Fruit fly (Drosophila melanogaster) whole organism, embryonic: Measurements from ENCODE around the gene Zw.

Experiments
- CG10267 ChIP-seq: fragments of 200-800 bp; sonication (Bioruptor generic); optimal IDR thresholded peaks from 2 replicates; lab custom pipeline; 2018; ENCODE audit warnings: missing biosample characterization, mild to moderate bottlenecking, missing genetic modification characterization, moderate library complexity
- CG11085 ChIP-seq: fragments of 200-800 bp; sonication (Bioruptor generic); IDR thresholded peaks from 2 replicates; pipeline ENCODE4 v1.3.6; 2022; ENCODE audit warnings: missing biosample characterization, missing genetic modification characterization
- CG12659 ChIP-seq: fragments of 200-800 bp; sonication (Bioruptor generic); optimal IDR thresholded peaks from 3 replicates; lab custom pipeline; 2017; ENCODE audit warnings: mild to moderate bottlenecking, missing biosample characterization, missing genetic modification reagents, missing genetic modification characterization
- CG15269 ChIP-seq: fragments of 200-800 bp; sonication (Bioruptor generic); optimal IDR thresholded peaks from 2 replicates; lab custom pipeline; 2018; ENCODE audit warnings: missing biosample characterization, mild to moderate bottlenecking, missing genetic modification characterization, moderate library complexity
- CG15601 ChIP-seq: fragments of 200-800 bp; sonication (Bioruptor generic); optimal IDR thresholded peaks from 3 replicates; lab custom pipeline; 2019; ENCODE audit warnings: missing biosample characterization, mild to moderate bottlenecking, missing genetic modification characterization, moderate library complexity
- CG17829 ChIP-seq: fragments of 200-800 bp; optimal IDR thresholded peaks from 2 replicates; lab custom pipeline; 2019; ENCODE audit warnings: missing biosample characterization, mild to moderate bottlenecking, missing genetic modification characterization, moderate library complexity
- CG2712 ChIP-seq: fragments of 200-800 bp; optimal IDR thresholded peaks from 3 replicates; lab custom pipeline; 2019; ENCODE audit warnings: missing biosample characterization, mild to moderate bottlenecking, missing genetic modification characterization, moderate library complexity
- CG2875 ChIP-seq: fragments of 200-800 bp; sonication (Bioruptor generic); optimal IDR thresholded peaks from 2 replicates; lab custom pipeline; 2017; ENCODE audit warnings: missing biosample characterization, mild to moderate bottlenecking, missing genetic modification characterization, missing genetic modification reagents
- CG34376 ChIP-seq: fragments of 200-800 bp; sonication (Bioruptor generic); optimal IDR thresholded peaks from 2 replicates; lab custom pipeline; 2018; ENCODE audit warnings: missing biosample characterization, mild to moderate bottlenecking, missing genetic modification characterization
- CG3726 ChIP-seq: fragments of 200-800 bp; sonication (Bioruptor generic); IDR thresholded peaks from 3 replicates; pipeline ENCODE4, ENCODE4 v1.3.6; 2022; ENCODE audit warnings: missing biosample characterization, missing genetic modification characterization
- CG4328 ChIP-seq: fragments of 200-800 bp; sonication (Bioruptor generic); optimal IDR thresholded peaks from 3 replicates; lab custom pipeline; 2017; ENCODE audit warnings: missing biosample characterization, missing genetic modification reagents, missing genetic modification characterization
- CG6175 ChIP-seq: fragments of 200-800 bp; sonication (Bioruptor generic); IDR thresholded peaks from 3 replicates; pipeline ENCODE4 v1.3.6; 2022; ENCODE audit warnings: missing biosample characterization, missing genetic modification characterization
- CG9727 ChIP-seq: fragments of 200-800 bp; sonication (Bioruptor generic); optimal IDR thresholded peaks from 3 replicates; lab custom pipeline; 2017; ENCODE audit warnings: missing biosample characterization, mild to moderate bottlenecking, missing genetic modification characterization
- CG9817 ChIP-seq: fragments of 200-800 bp; sonication (Bioruptor generic); optimal IDR thresholded peaks from 2 replicates; lab custom pipeline; 2018; ENCODE audit warnings: missing biosample characterization, mild to moderate bottlenecking, missing genetic modification characterization, moderate library complexity
- D ChIP-seq, 2 experiments: fragments of 200-800 bp in 1 of 2; fragments of >200 bp in 1 of 2; sonication (Bioruptor generic) in 1 of 2; optimal IDR thresholded peaks; 2 replicates in 1 of 2; 3 replicates in 1 of 2; lab custom pipeline; 2017; ENCODE audit warnings: mild to moderate bottlenecking in 1 of 2, missing biosample characterization in 1 of 2, missing genetic modification characterization in 1 of 2, missing genetic modification reagents in 1 of 2
- Dad ChIP-seq: fragments of 200-800 bp; sonication (Bioruptor generic); optimal IDR thresholded peaks from 3 replicates; lab custom pipeline; 2016; ENCODE audit warnings: missing biosample characterization, missing genetic modification characterization
- Ets65A ChIP-seq: fragments of 200-800 bp; sonication (Bioruptor generic); peaks from one replicate; lab custom pipeline; 2016; ENCODE audit warnings: missing biosample characterization, missing genetic modification characterization
- HLH3B ChIP-seq: fragments of 200-800 bp; sonication (Bioruptor generic); IDR thresholded peaks from 2 replicates; pipeline ENCODE4 v1.3.6; 2022; ENCODE audit warnings: missing biosample characterization, missing genetic modification characterization
- MESR4 ChIP-seq: fragments of 200-800 bp; sonication (Bioruptor generic); optimal IDR thresholded peaks from 2 replicates; lab custom pipeline; 2018; ENCODE audit warnings: missing biosample characterization, mild to moderate bottlenecking, missing genetic modification characterization, moderate library complexity
- Max ChIP-seq: fragments of 200-800 bp; sonication (Bioruptor generic); optimal IDR thresholded peaks from 2 replicates; lab custom pipeline; 2016; ENCODE audit warnings: missing biosample characterization, mild to moderate bottlenecking, missing genetic modification characterization
- Mes4 ChIP-seq: fragments of 200-800 bp; sonication (Bioruptor generic); optimal IDR thresholded peaks from 2 replicates; lab custom pipeline; 2016; ENCODE audit warnings: missing biosample characterization, missing genetic modification characterization
- NC2β ChIP-seq: fragments of 200-800 bp; sonication (Bioruptor generic); optimal IDR thresholded peaks from 2 replicates; lab custom pipeline; 2016; ENCODE audit warnings: missing biosample characterization, missing genetic modification characterization
- NFAT ChIP-seq: fragments of 200-800 bp; sonication (Bioruptor generic); IDR thresholded peaks from 2 replicates; pipeline ENCODE4 v1.3.6; 2022; ENCODE audit warnings: missing biosample characterization, missing genetic modification characterization
- Opbp ChIP-seq: fragments of 200-800 bp; sonication (Bioruptor generic); IDR thresholded peaks from 3 replicates; pipeline ENCODE4 v1.3.6; 2022; ENCODE audit warnings: missing biosample characterization, missing genetic modification characterization; ENCODE audit not compliant: partially characterized antibody
- Rx ChIP-seq: fragments of 200-800 bp; sonication (Bioruptor generic); IDR thresholded peaks from 2 replicates; pipeline ENCODE4 v1.3.6; 2022; ENCODE audit warnings: missing biosample characterization, missing genetic modification characterization
- Sox102F ChIP-seq: fragments of 200-800 bp; sonication (Bioruptor generic); optimal IDR thresholded peaks from 2 replicates; lab custom pipeline; 2018; ENCODE audit warnings: missing biosample characterization, mild to moderate bottlenecking, missing genetic modification characterization, moderate library complexity
- Trl ChIP-seq, 3 experiments: fragments of >200 bp in 2 of 3; fragments of 200-800 bp in 1 of 3; sonication (Bioruptor generic) in 1 of 3; optimal IDR thresholded peaks; 2 replicates in 1 of 3; 3 replicates in 2 of 3; lab custom pipeline; 2016 to 2017; ENCODE audit warnings: missing biosample characterization in 1 of 3, missing genetic modification characterization in 1 of 3
- Vsx1 ChIP-seq: fragments of 200-800 bp; sonication (Bioruptor generic); optimal IDR thresholded peaks from 2 replicates; lab custom pipeline; 2017; ENCODE audit warnings: missing biosample characterization, mild to moderate bottlenecking, missing genetic modification characterization, missing genetic modification reagents
- al ChIP-seq: fragments of 200-800 bp; sonication (Bioruptor generic); IDR thresholded peaks from 2 replicates; pipeline ENCODE4 v1.3.6; 2022; ENCODE audit warnings: missing biosample characterization, missing genetic modification characterization
- cad ChIP-seq: fragments of >200 bp; optimal IDR thresholded peaks from 2 replicates; lab custom pipeline; 2017; ENCODE audit warnings: missing biosample characterization, missing genetic modification characterization
- cato ChIP-seq: fragments of 200-800 bp; sonication (Bioruptor generic); optimal IDR thresholded peaks from 2 replicates; lab custom pipeline; 2016; ENCODE audit warnings: missing biosample characterization, missing genetic modification characterization, borderline replicate concordance
- cwo ChIP-seq: fragments of 200-800 bp; sonication (Bioruptor generic); optimal IDR thresholded peaks from 3 replicates; lab custom pipeline; 2017; ENCODE audit warnings: missing biosample characterization, missing genetic modification characterization, mild to moderate bottlenecking, moderate library complexity, missing genetic modification reagents
- danr ChIP-seq: fragments of 200-800 bp; sonication (Bioruptor generic); IDR thresholded peaks from 2 replicates; pipeline ENCODE4 v1.3.6; 2022; ENCODE audit warnings: missing biosample characterization, missing genetic modification characterization
- dati ChIP-seq: fragments of 200-800 bp; sonication (Bioruptor generic); IDR thresholded peaks from 2 replicates; pipeline ENCODE4 v1.3.6; 2022; ENCODE audit warnings: missing biosample characterization, missing genetic modification characterization
- dysf ChIP-seq: fragments of 200-800 bp; sonication (Bioruptor generic); IDR thresholded peaks from 3 replicates; pipeline ENCODE4 v1.3.6; 2022; ENCODE audit warnings: missing biosample characterization, missing genetic modification characterization
- en ChIP-seq: fragments of 200-800 bp; sonication (Bioruptor generic); optimal IDR thresholded peaks from 2 replicates; lab custom pipeline; 2016; ENCODE audit warnings: missing biosample characterization, missing genetic modification characterization
- fd96Cb ChIP-seq: fragments of 200-800 bp; sonication (Bioruptor generic); optimal IDR thresholded peaks from 2 replicates; lab custom pipeline; 2018; ENCODE audit warnings: missing biosample characterization, mild to moderate bottlenecking, missing genetic modification characterization, moderate library complexity
- gfzf ChIP-seq: fragments of 200-800 bp; sonication (Bioruptor generic); optimal IDR thresholded peaks from 2 replicates; lab custom pipeline; 2016; ENCODE audit warnings: missing biosample characterization, mild to moderate bottlenecking, missing genetic modification characterization, moderate library complexity
- gro ChIP-seq: fragments of 200-800 bp; sonication (Bioruptor generic); optimal IDR thresholded peaks from 2 replicates; lab custom pipeline; 2016; ENCODE audit warnings: missing biosample characterization, missing genetic modification characterization
- hth ChIP-seq: fragments of >200 bp; optimal IDR thresholded peaks from 2 replicates; lab custom pipeline; 2017; ENCODE audit warnings: inconsistent platforms
- lab ChIP-seq: fragments of 200-800 bp; sonication (Bioruptor generic); optimal IDR thresholded peaks from 3 replicates; lab custom pipeline; 2017; ENCODE audit warnings: missing biosample characterization, missing genetic modification characterization, mild to moderate bottlenecking, moderate library complexity, missing genetic modification reagents
- luna ChIP-seq: fragments of 200-800 bp; sonication (Bioruptor generic); optimal IDR thresholded peaks from 2 replicates; lab custom pipeline; 2016; ENCODE audit warnings: missing biosample characterization, missing genetic modification characterization
- maf-S ChIP-seq: fragments of 200-800 bp; sonication (Bioruptor generic); optimal IDR thresholded peaks from 2 replicates; lab custom pipeline; 2016; ENCODE audit warnings: missing biosample characterization, missing genetic modification characterization
- mam ChIP-seq: fragments of 200-800 bp; sonication (Bioruptor generic); optimal IDR thresholded peaks from 3 replicates; lab custom pipeline; 2016; ENCODE audit warnings: missing biosample characterization, missing genetic modification characterization
- odd ChIP-seq: fragments of 200-800 bp; sonication (Bioruptor generic); optimal IDR thresholded peaks from 2 replicates; lab custom pipeline; 2017; ENCODE audit warnings: missing biosample characterization, mild to moderate bottlenecking, missing genetic modification characterization
- p53 ChIP-seq: fragments of 200-800 bp; sonication (Bioruptor generic); optimal IDR thresholded peaks from 2 replicates; lab custom pipeline; 2016; ENCODE audit warnings: missing biosample characterization, missing genetic modification characterization
- phol ChIP-seq: fragments of 200-800 bp; sonication (Bioruptor generic); optimal IDR thresholded peaks from 3 replicates; lab custom pipeline; 2018; ENCODE audit warnings: missing biosample characterization, mild to moderate bottlenecking, missing genetic modification characterization, moderate library complexity
- run ChIP-seq: fragments of 200-800 bp; sonication (Bioruptor generic); optimal IDR thresholded peaks from 3 replicates; lab custom pipeline; 2018; ENCODE audit warnings: missing biosample characterization, mild to moderate bottlenecking, missing genetic modification characterization
- unpg ChIP-seq: fragments of 200-800 bp; sonication (Bioruptor generic); optimal IDR thresholded peaks from 3 replicates; lab custom pipeline; 2018; ENCODE audit warnings: missing biosample characterization, mild to moderate bottlenecking, missing genetic modification characterization, moderate library complexity

Zw gene

DNA sequence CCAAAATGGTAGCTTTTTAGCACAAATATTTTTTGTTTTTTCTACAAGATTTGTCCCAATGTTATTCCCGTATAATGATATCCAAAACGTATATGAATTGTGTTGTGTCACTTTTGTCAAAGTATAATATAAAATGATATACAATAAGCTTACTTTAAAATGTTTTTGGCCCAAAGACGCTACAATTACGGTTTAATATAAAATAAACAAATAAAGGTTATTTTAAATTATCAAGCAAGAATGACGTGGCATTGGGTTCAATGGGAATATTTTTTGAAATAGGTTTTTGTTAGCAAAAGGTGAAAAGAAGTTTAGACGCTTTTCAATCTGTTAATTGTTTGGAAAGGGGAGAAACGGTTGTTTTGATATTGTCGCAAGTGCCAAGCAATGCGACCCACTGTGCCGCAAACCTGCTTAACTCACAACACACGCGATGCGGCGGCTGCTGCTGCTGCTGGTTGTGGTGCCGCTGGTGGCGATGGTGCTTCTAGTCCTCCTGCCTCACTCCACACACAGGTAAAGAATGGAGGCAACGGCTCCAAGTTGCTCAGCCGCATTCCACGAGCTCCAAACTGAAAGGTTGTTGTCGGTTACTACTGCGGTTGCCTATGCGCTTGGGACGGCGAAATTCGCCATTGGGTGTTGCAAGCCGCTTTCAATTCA, 3.7 kb upstream of the Zw start (continued):
- peak; percentile 58 for TF ChIP-seq CG2712 (tag; lab: Kevin White, UChicago)
- no peak for TF ChIP-seq p53 (GFP tag; lab: Kevin White, UChicago)
- peak; percentile 67 for TF ChIP-seq CG12659 (GFP tag; lab: Kevin White, UChicago)
- TF ChIP-seq CG4328 (GFP tag; lab: Kevin White, UChicago): peak; percentile 28
- no peak for TF ChIP-seq Opbp
- TF ChIP-seq CG34376: peak; percentile 58
- no peak for TF ChIP-seq NFAT (GFP tag; lab: Robert Waterston, UW)
- TF ChIP-seq luna (GFP tag; lab: Kevin White, UChicago): no peak
- TF ChIP-seq run (tag; lab: Kevin White, UChicago): no peak
- TF ChIP-seq Rx (GFP tag; lab: Robert Waterston, UW): no peak
- TF ChIP-seq cato: peak; percentile 29
- peak; percentile 50 for TF ChIP-seq lab (GFP tag; lab: Kevin White, UChicago)
- no peak for TF ChIP-seq Dad
- no peak for TF ChIP-seq CG11085 (GFP tag; lab: Robert Waterston, UW)
- TF ChIP-seq Trl (optimal IDR thresholded peaks at IDR 0.05; lab: Kevin White, UChicago): peak in 1 of 2 experiments; percentile 43
- no peak for TF ChIP-seq Trl (GFP tag; optimal IDR thresholded peaks at IDR 0.05; lab: Kevin White, UChicago)
- TF ChIP-seq dati (GFP tag; lab: Robert Waterston, UW): no peak
- no peak for TF ChIP-seq Mes4 (GFP tag; lab: Kevin White, UChicago)
- no peak for TF ChIP-seq MESR4
- TF ChIP-seq Vsx1 (GFP tag; lab: Kevin White, UChicago): no peak
- peak; percentile 59 for TF ChIP-seq phol (tag; lab: Kevin White, UChicago)
- no peak for TF ChIP-seq unpg (GFP tag; lab: Kevin White, UChicago)
- peak; percentile 58 for TF ChIP-seq Max (GFP tag; lab: Kevin White, UChicago)
- no peak for TF ChIP-seq gfzf
- TF ChIP-seq CG3726 (GFP tag; lab: Robert Waterston, UW): no peak
- peak; percentile 4 for TF ChIP-seq CG9817 (tag; lab: Kevin White, UChicago)
- peak; percentile 66 for TF ChIP-seq Ets65A (GFP tag; lab: Kevin White, UChicago)
- no peak for TF ChIP-seq gro
- TF ChIP-seq CG10267: peak; percentile 37
- TF ChIP-seq maf-S (GFP tag; lab: Kevin White, UChicago): no peak
- no peak for TF ChIP-seq mam
- no peak for TF ChIP-seq CG15601 (tag; lab: Kevin White, UChicago)
- no peak for TF ChIP-seq HLH3B
- TF ChIP-seq dysf (GFP tag; lab: Robert Waterston, UW): peak; percentile 37; the same call in 1 of the 3 replicates
- TF ChIP-seq Sox102F (GFP tag; lab: Kevin White, UChicago): no peak
- TF ChIP-seq cad (GFP tag; lab: Kevin White, UChicago): no peak
- peak; percentile 47 for TF ChIP-seq cwo (GFP tag; lab: Kevin White, UChicago)
- peak; percentile 37 for TF ChIP-seq fd96Cb (tag; lab: Kevin White, UChicago)
- no peak for TF ChIP-seq hth (lab: Kevin White, UChicago)
- no peak for TF ChIP-seq D (optimal IDR thresholded peaks at IDR 0.05; lab: Kevin White, UChicago)
- TF ChIP-seq D (GFP tag; optimal IDR thresholded peaks at IDR 0.05; lab: Kevin White, UChicago): peak; percentile 50
- no peak for TF ChIP-seq al
- TF ChIP-seq odd (GFP tag; lab: Kevin White, UChicago): peak; percentile 58
- TF ChIP-seq CG2875 (GFP tag; lab: Kevin White, UChicago): no peak
- peak; percentile 48 for TF ChIP-seq CG17829 (tag; lab: Kevin White, UChicago)
- TF ChIP-seq CG15269 (tag; lab: Kevin White, UChicago): peak; percentile 64
- peak; percentile 23 for TF ChIP-seq NC2β
- peak; percentile 94 for TF ChIP-seq CG6175 (GFP tag; lab: Robert Waterston, UW)
- TF ChIP-seq danr (GFP tag; lab: Robert Waterston, UW): no peak
- no peak for TF ChIP-seq en (GFP tag; lab: Kevin White, UChicago)
- peak; percentile 78 for TF ChIP-seq CG9727 (GFP tag; lab: Kevin White, UChicago)
